Worm (Caenorhabditis elegans): Measurements from ENCODE around the gene cox-14.
"Not testable (repeated sequence)": the region's sequence is repeated elsewhere in the genome, so short reads cannot be mapped to it uniquely, and the experiment has no call there.

Gene cox-14

ce11 chrIII:10238448-10239154 lies 19.9 kb downstream of the cox-14 start, which contains the start of gene Y70G10A.3:
Y70G10A.3 (plus strand) TSS chrIII:10239104.
- no peak for TF ChIP-seq him-1 (tag; optimal IDR thresholded peaks at IDR 0.05)
- TF ChIP-seq W03F9.2 (tag; optimal IDR thresholded peaks at IDR 0.05): no peak
- no peak for TF ChIP-seq dao-5 (tag; optimal IDR thresholded peaks at IDR 0.05)

- TF ChIP-seq W03F9.2 (tag; optimal IDR thresholded peaks at IDR 0.05): no peak
- TF ChIP-seq him-1 (tag; optimal IDR thresholded peaks at IDR 0.05): no peak
- no peak for TF ChIP-seq dao-5 (tag; optimal IDR thresholded peaks at IDR 0.05)
Measured at ce11 chrIII:10240073-10240472, 21.3 kb downstream of the cox-14 start.

ce11 chrIII:10241332-10241829 lies 22.6 kb downstream of the cox-14 start:
- TF ChIP-seq dao-5 (tag; optimal IDR thresholded peaks at IDR 0.05) (no peak), him-1 (tag; optimal IDR thresholded peaks at IDR 0.05) (no peak), W03F9.2 (tag; optimal IDR thresholded peaks at IDR 0.05) (no peak)

- no peak for TF ChIP-seq him-1 (tag; optimal IDR thresholded peaks at IDR 0.05)
- no peak for TF ChIP-seq W03F9.2 (tag; optimal IDR thresholded peaks at IDR 0.05)
- no peak for TF ChIP-seq dao-5 (tag; optimal IDR thresholded peaks at IDR 0.05)
Measured at ce11 chrIII:10244013-10244412, 25.3 kb downstream of the cox-14 start.

ce11 chrIII:10248441-10249137 lies 29.8 kb downstream of the cox-14 start, which contains the start of the genes div-1 and cor-1:
div-1 (minus strand) TSS chrIII:10248559.
cor-1 (plus strand) TSS chrIII:10249111.
- TF ChIP-seq dao-5 (tag; optimal IDR thresholded peaks at IDR 0.05) (no peak), him-1 (tag; optimal IDR thresholded peaks at IDR 0.05) (no peak), W03F9.2 (tag; optimal IDR thresholded peaks at IDR 0.05) (no peak)

ce11 chrIII:10251114-10251513 lies 32.4 kb downstream of the cox-14 start:
- TF ChIP-seq him-1 (tag; optimal IDR thresholded peaks at IDR 0.05) (no peak), dao-5 (tag; optimal IDR thresholded peaks at IDR 0.05) (no peak), W03F9.2 (tag; optimal IDR thresholded peaks at IDR 0.05) (no peak)

ce11 chrIII:10253334-10253733 lies 34.6 kb downstream of the cox-14 start:
- TF ChIP-seq W03F9.2 (tag; optimal IDR thresholded peaks at IDR 0.05) (no peak), dao-5 (tag; optimal IDR thresholded peaks at IDR 0.05) (no peak), him-1 (tag; optimal IDR thresholded peaks at IDR 0.05) (no peak)

ce11 chrIII:10254583-10254982 lies 35.8 kb downstream of the cox-14 start, which contains the start of gene R01H10.4:
R01H10.4 (plus strand) TSS chrIII:10254818.
- no peak for TF ChIP-seq him-1 (tag; optimal IDR thresholded peaks at IDR 0.05)
- no peak for TF ChIP-seq dao-5 (tag; optimal IDR thresholded peaks at IDR 0.05)
- TF ChIP-seq W03F9.2 (tag; optimal IDR thresholded peaks at IDR 0.05): no peak

- TF ChIP-seq W03F9.2 (tag; optimal IDR thresholded peaks at IDR 0.05) (no peak), him-1 (tag; optimal IDR thresholded peaks at IDR 0.05) (no peak), dao-5 (tag; optimal IDR thresholded peaks at IDR 0.05) (no peak)
Measured at ce11 chrIII:10258641-10259040, 39.9 kb downstream of the cox-14 start, which contains the start of gene rip-1. rip-1 (minus strand) TSS chrIII:10258741.

- TF ChIP-seq him-1 (tag; optimal IDR thresholded peaks at IDR 0.05) (no peak), W03F9.2 (tag; optimal IDR thresholded peaks at IDR 0.05) (no peak), dao-5 (tag; optimal IDR thresholded peaks at IDR 0.05) (no peak)
Measured at ce11 chrIII:10261256-10261655, 42.5 kb downstream of the cox-14 start.

ce11 chrIII:10261682-10262081 lies 42.9 kb downstream of the cox-14 start, which contains the start of gene bbs-5:
bbs-5 (minus strand) TSS chrIII:10261782.
- TF ChIP-seq dao-5 (tag; optimal IDR thresholded peaks at IDR 0.05): no peak
- TF ChIP-seq him-1 (tag; optimal IDR thresholded peaks at IDR 0.05): no peak
- no peak for TF ChIP-seq W03F9.2 (tag; optimal IDR thresholded peaks at IDR 0.05)

ce11 chrIII:10266824-10267223 lies 48.1 kb downstream of the cox-14 start, which contains the start of gene inpp-4B:
inpp-4B (minus strand) TSS chrIII:10266877.
- TF ChIP-seq dao-5, W03F9.2, him-1 (tag; optimal IDR thresholded peaks at IDR 0.05): not testable (repeated sequence)

- no peak for TF ChIP-seq W03F9.2 (tag; optimal IDR thresholded peaks at IDR 0.05)
- peak; percentile 32 for TF ChIP-seq him-1 (tag; optimal IDR thresholded peaks at IDR 0.05)
Measured at ce11 chrIII:10270778-10271307, 52.1 kb downstream of the cox-14 start, which contains the start of gene cnk-1. cnk-1 (plus strand) TSS chrIII:10271257.

Measured in whole organism, L4/young adult.